Fruit fly (Drosophila melanogaster) whole organism: ENCODE data around the gene Sfp36F.

Experiments
- Dll ChIP-seq: fragments of >200 bp; optimal IDR thresholded peaks from 2 replicates; lab custom pipeline; 2017
- usp ChIP-seq: fragments of >200 bp; optimal IDR thresholded peaks from 2 replicates; lab custom pipeline; 2017; ENCODE audit warnings: missing biosample characterization, missing genetic modification characterization, mixed read lengths

DNA sequence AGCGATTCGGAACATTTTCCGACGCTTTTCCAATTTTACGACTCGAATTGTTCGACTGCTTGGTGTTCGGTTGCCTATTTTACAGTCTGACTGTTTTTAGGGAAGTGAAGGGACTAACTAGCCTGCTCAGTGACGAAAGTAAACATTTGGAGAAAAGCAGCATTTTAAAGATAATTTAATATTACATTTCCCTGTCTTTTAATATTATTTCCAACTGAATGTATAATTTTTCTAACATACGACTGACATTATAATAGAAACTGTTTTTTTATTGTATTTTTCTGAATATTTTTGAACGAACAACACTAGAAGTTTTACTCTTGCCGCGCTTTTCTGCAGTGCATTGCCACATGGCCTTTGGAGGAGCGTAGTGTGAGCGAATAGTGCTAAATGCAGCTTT, 6.7 kb upstream of the Sfp36F start, which contains the start of gene CG31787:
- TF ChIP-seq usp (GFP tag; lab: Kevin White, UChicago), result no peak
- TF ChIP-seq Dll (lab: Kevin White, UChicago), result no peak
